Worm (Caenorhabditis elegans) whole organism, L3 larva: ENCODE results near the gene F11G11.15.

Experiments
- ama-1 ChIP-seq: fragments of 150-350 bp; optimal IDR thresholded peaks from 2 replicates; lab custom pipeline; 2018
- ceh-16 ChIP-seq: sonication (generic microtip); optimal IDR thresholded peaks from 2 replicates; lab custom pipeline; 2017; ENCODE audit warnings: missing biosample characterization, missing genetic modification characterization
- lin-39 ChIP-seq: fragments of 150-350 bp; optimal IDR thresholded peaks from 2 replicates; lab custom pipeline; 2018; ENCODE audit warnings: missing biosample characterization, missing genetic modification reagents, missing genetic modification characterization
- nhr-23 ChIP-seq: fragments of 150-350 bp; optimal IDR thresholded peaks from 2 replicates; lab custom pipeline; 2014; ENCODE audit warnings: missing biosample characterization, missing genetic modification reagents, missing genetic modification characterization
- nhr-237 ChIP-seq: fragments of 150-350 bp; optimal IDR thresholded peaks from 2 replicates; lab custom pipeline; 2014; ENCODE audit warnings: missing biosample characterization, missing genetic modification characterization
- pha-4 ChIP-seq: fragments of 150-350 bp; optimal IDR thresholded peaks from 2 replicates; lab custom pipeline; 2014; ENCODE audit warnings: missing biosample characterization, missing genetic modification reagents, missing genetic modification characterization
- unc-62 ChIP-seq: fragments of 150-350 bp; sonication (generic microtip); optimal IDR thresholded peaks from 4 replicates; lab custom pipeline; 2014; ENCODE audit warnings: missing biosample characterization, missing genetic modification reagents, missing genetic modification characterization

DNA sequence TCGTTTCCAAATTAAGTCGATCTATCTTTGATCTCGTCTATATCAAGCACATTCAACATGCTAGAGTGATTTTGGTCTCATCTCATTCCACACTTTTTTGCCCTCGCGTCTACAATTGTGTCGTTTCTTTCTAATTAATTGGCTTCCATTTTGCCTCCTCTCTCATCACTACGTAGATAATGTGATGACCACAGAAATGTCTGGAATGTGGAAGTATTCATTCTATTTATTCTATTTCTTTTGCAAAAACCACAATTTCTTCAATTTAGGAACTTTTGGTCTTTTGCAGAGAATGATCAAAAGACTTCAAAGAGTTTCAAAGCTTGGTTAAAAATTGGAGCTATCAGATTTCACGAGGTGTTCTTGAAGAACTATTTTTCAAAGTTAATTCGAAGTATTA is 40.9 kb downstream of the F11G11.15 start:
- no peak for TF ChIP-seq nhr-23
- no peak for TF ChIP-seq ceh-16 (tag; lab: Kevin White, UChicago)
- TF ChIP-seq unc-62 (GFP tag; lab: Kevin White, UChicago): no peak
- TF ChIP-seq nhr-237 (tag; lab: Kevin White, UChicago): no peak
- no peak for TF ChIP-seq lin-39 (tag; lab: Kevin White, UChicago)
- no peak for TF ChIP-seq pha-4 (tag; lab: Kevin White, UChicago)
- TF ChIP-seq ama-1: no peak
